Fruit fly (Drosophila melanogaster) whole organism, embryonic: ENCODE data around the gene CG3097.

ENCODE experiments used
- Atf-2 ChIP-seq: fragments of 200-800 bp; sonication (Bioruptor generic); optimal IDR thresholded peaks from 2 replicates; lab custom pipeline; 2016; ENCODE audit warnings: missing biosample characterization, missing genetic modification characterization
- Bgb ChIP-seq: fragments of 200-800 bp; sonication (Bioruptor generic); IDR thresholded peaks from 2 replicates; pipeline ENCODE4 v1.3.6; 2022; ENCODE audit warnings: missing biosample characterization, missing genetic modification characterization; ENCODE audit not compliant: partially characterized antibody
- Blimp-1 ChIP-seq: fragments of 200-800 bp; sonication (Bioruptor generic); optimal IDR thresholded peaks from 3 replicates; lab custom pipeline; 2018; ENCODE audit warnings: missing biosample characterization, missing genetic modification characterization, mild to moderate bottlenecking, moderate library complexity, missing genetic modification reagents
- CG10147 ChIP-seq: fragments of 200-800 bp; sonication (Bioruptor generic); optimal IDR thresholded peaks from 2 replicates; lab custom pipeline; 2019; ENCODE audit warnings: missing biosample characterization, mild to moderate bottlenecking, missing genetic modification characterization, moderate library complexity
- CG10366 ChIP-seq: fragments of 200-800 bp; sonication (Bioruptor generic); IDR thresholded peaks from 2 replicates; pipeline ENCODE4 v1.3.6; 2022; ENCODE audit warnings: missing biosample characterization, missing genetic modification characterization
- CG11093 ChIP-seq: fragments of 200-800 bp; sonication (Bioruptor generic); IDR thresholded peaks from 3 replicates; pipeline ENCODE4 v1.3.6; 2022; ENCODE audit warnings: missing biosample characterization, missing genetic modification characterization
- CG11696 ChIP-seq: fragments of 200-800 bp; sonication (Bioruptor generic); IDR thresholded peaks from 2 replicates; pipeline ENCODE4 v1.3.6; 2022; ENCODE audit warnings: missing biosample characterization, missing genetic modification characterization
- CG12104 ChIP-seq: fragments of 200-800 bp; sonication (Bioruptor generic); optimal IDR thresholded peaks from 3 replicates; lab custom pipeline; 2016; ENCODE audit warnings: missing biosample characterization, missing genetic modification characterization
- CG12236 ChIP-seq: fragments of 200-800 bp; sonication (Bioruptor generic); optimal IDR thresholded peaks from 2 replicates; lab custom pipeline; 2016; ENCODE audit warnings: missing biosample characterization, missing genetic modification characterization
- CG13424 ChIP-seq: fragments of 200-800 bp; sonication (Bioruptor generic); optimal IDR thresholded peaks from 2 replicates; lab custom pipeline; 2019; ENCODE audit warnings: missing biosample characterization, mild to moderate bottlenecking, missing genetic modification characterization, moderate library complexity
- CG14441 ChIP-seq: fragments of 200-800 bp; sonication (Bioruptor generic); IDR thresholded peaks from 2 replicates; pipeline ENCODE4 v1.3.6; 2022; ENCODE audit warnings: missing biosample characterization, missing genetic modification characterization
- CG1529 ChIP-seq: fragments of 200-800 bp; sonication (Bioruptor generic); optimal IDR thresholded peaks from 3 replicates; lab custom pipeline; 2018; ENCODE audit warnings: missing biosample characterization, missing genetic modification characterization
- CG30020 ChIP-seq: fragments of 200-800 bp; optimal IDR thresholded peaks from 2 replicates; lab custom pipeline; 2019; ENCODE audit warnings: missing biosample characterization, mild to moderate bottlenecking, missing genetic modification characterization, moderate library complexity
- CG3281 ChIP-seq: fragments of 200-800 bp; sonication (Bioruptor generic); optimal IDR thresholded peaks from 3 replicates; lab custom pipeline; 2017; ENCODE audit warnings: missing biosample characterization, mild to moderate bottlenecking, missing genetic modification characterization
- CG34224 ChIP-seq: fragments of 200-800 bp; sonication (Bioruptor generic); IDR thresholded peaks from 3 replicates; pipeline ENCODE4 v1.3.6; 2022; ENCODE audit warnings: missing biosample characterization, missing genetic modification characterization; ENCODE audit not compliant: partially characterized antibody
- CG3838 ChIP-seq: fragments of 200-800 bp; sonication (Bioruptor generic); optimal IDR thresholded peaks from 3 replicates; lab custom pipeline; 2016; ENCODE audit warnings: missing biosample characterization, missing genetic modification characterization
- CG3995 ChIP-seq: fragments of 200-800 bp; sonication (Bioruptor generic); optimal IDR thresholded peaks from 3 replicates; lab custom pipeline; 2016; ENCODE audit warnings: missing biosample characterization, missing genetic modification characterization
- CG4617 ChIP-seq: fragments of 200-800 bp; sonication (Bioruptor generic); optimal IDR thresholded peaks from 3 replicates; lab custom pipeline; 2016; ENCODE audit warnings: missing biosample characterization, missing genetic modification characterization, borderline replicate concordance
- CG6175 ChIP-seq: fragments of 200-800 bp; sonication (Bioruptor generic); IDR thresholded peaks from 3 replicates; pipeline ENCODE4 v1.3.6; 2022; ENCODE audit warnings: missing biosample characterization, missing genetic modification characterization
- CG6791 ChIP-seq: fragments of 200-800 bp; sonication (Bioruptor generic); IDR thresholded peaks from 3 replicates; pipeline ENCODE4 v1.3.6; 2022; ENCODE audit warnings: missing biosample characterization, missing genetic modification characterization; ENCODE audit not compliant: partially characterized antibody
- CG7271 ChIP-seq: fragments of 200-800 bp; sonication (Bioruptor generic); optimal IDR thresholded peaks from 2 replicates; lab custom pipeline; 2018; ENCODE audit warnings: missing biosample characterization, mild to moderate bottlenecking, missing genetic modification characterization, moderate library complexity
- CG7357 ChIP-seq: fragments of 200-800 bp; sonication (Bioruptor generic); IDR thresholded peaks from 3 replicates; pipeline ENCODE4 v1.3.6; 2022; ENCODE audit warnings: missing biosample characterization, missing genetic modification characterization
- CG8281 ChIP-seq: fragments of 200-800 bp; sonication (Bioruptor generic); optimal IDR thresholded peaks from 2 replicates; lab custom pipeline; 2018; ENCODE audit warnings: missing biosample characterization, mild to moderate bottlenecking, missing genetic modification characterization, moderate library complexity
- CG8924 ChIP-seq: fragments of 200-800 bp; optimal IDR thresholded peaks from 3 replicates; lab custom pipeline; 2019; ENCODE audit warnings: missing biosample characterization, mild to moderate bottlenecking, missing genetic modification characterization, moderate library complexity
- CG9797 ChIP-seq: fragments of 200-800 bp; sonication (Bioruptor generic); optimal IDR thresholded peaks from 3 replicates; lab custom pipeline; 2018; ENCODE audit warnings: missing biosample characterization, mild to moderate bottlenecking, missing genetic modification characterization
- Dad ChIP-seq: fragments of 200-800 bp; sonication (Bioruptor generic); optimal IDR thresholded peaks from 3 replicates; lab custom pipeline; 2016; ENCODE audit warnings: missing biosample characterization, missing genetic modification characterization
- Fer1 ChIP-seq: fragments of 200-800 bp; sonication (Bioruptor generic); optimal IDR thresholded peaks from 2 replicates; lab custom pipeline; 2017; ENCODE audit warnings: missing biosample characterization, mild to moderate bottlenecking, missing genetic modification characterization
- Gug ChIP-seq: fragments of 200-800 bp; sonication (Bioruptor generic); IDR thresholded peaks from 4 replicates; pipeline ENCODE4 v1.3.6; 2022; ENCODE audit warnings: missing biosample characterization, missing genetic modification characterization
- Max ChIP-seq: fragments of 200-800 bp; sonication (Bioruptor generic); optimal IDR thresholded peaks from 2 replicates; lab custom pipeline; 2016; ENCODE audit warnings: missing biosample characterization, mild to moderate bottlenecking, missing genetic modification characterization
- NFAT ChIP-seq: fragments of 200-800 bp; sonication (Bioruptor generic); IDR thresholded peaks from 2 replicates; pipeline ENCODE4 v1.3.6; 2022; ENCODE audit warnings: missing biosample characterization, missing genetic modification characterization
- Poxn ChIP-seq: fragments of 200-800 bp; sonication (Bioruptor generic); IDR thresholded peaks from 2 replicates; pipeline ENCODE4 v1.3.6; 2022; ENCODE audit warnings: missing biosample characterization, missing genetic modification characterization
- Rfx ChIP-seq: fragments of 200-800 bp; sonication (Bioruptor generic); IDR thresholded peaks from 2 replicates; pipeline ENCODE4 v1.3.6; 2022; ENCODE audit warnings: missing biosample characterization, missing genetic modification characterization
- Spps ChIP-seq: fragments of 200-800 bp; sonication (Bioruptor generic); optimal IDR thresholded peaks from 2 replicates; lab custom pipeline; 2018; ENCODE audit warnings: missing biosample characterization, mild to moderate bottlenecking, missing genetic modification characterization
- Trl ChIP-seq, 3 experiments: fragments of >200 bp in 2 of 3; fragments of 200-800 bp in 1 of 3; sonication (Bioruptor generic) in 1 of 3; optimal IDR thresholded peaks; 2 replicates in 1 of 3; 3 replicates in 2 of 3; lab custom pipeline; 2016 to 2017; ENCODE audit warnings: missing biosample characterization in 1 of 3, missing genetic modification characterization in 1 of 3
- bbx ChIP-seq: fragments of 200-800 bp; sonication (Bioruptor generic); IDR thresholded peaks from 2 replicates; pipeline ENCODE4 v1.3.6; 2022; ENCODE audit warnings: missing biosample characterization, missing genetic modification characterization; ENCODE audit not compliant: partially characterized antibody
- bigmax ChIP-seq: fragments of 200-800 bp; sonication (Bioruptor generic); optimal IDR thresholded peaks from 2 replicates; lab custom pipeline; 2018; ENCODE audit warnings: missing biosample characterization, mild to moderate bottlenecking, missing genetic modification characterization
- gcm2 ChIP-seq: fragments of 200-800 bp; sonication (Bioruptor generic); optimal IDR thresholded peaks from 2 replicates; lab custom pipeline; 2016; ENCODE audit warnings: missing biosample characterization, missing genetic modification characterization
- oc ChIP-seq: fragments of 200-800 bp; sonication (Bioruptor generic); optimal IDR thresholded peaks from 2 replicates; lab custom pipeline; 2018; ENCODE audit warnings: missing biosample characterization, mild to moderate bottlenecking, missing genetic modification characterization, moderate library complexity
- pb ChIP-seq: fragments of 200-800 bp; sonication (Bioruptor generic); optimal IDR thresholded peaks from 3 replicates; lab custom pipeline; 2016; ENCODE audit warnings: missing biosample characterization, missing genetic modification characterization
- pum ChIP-seq: fragments of 200-800 bp; sonication (Bioruptor generic); optimal IDR thresholded peaks from 2 replicates; lab custom pipeline; 2016; ENCODE audit warnings: missing biosample characterization, missing genetic modification characterization
- ro ChIP-seq: fragments of 200-800 bp; sonication (Bioruptor generic); IDR thresholded peaks from 2 replicates; pipeline ENCODE4 v1.3.6; 2022; ENCODE audit warnings: missing biosample characterization, missing genetic modification characterization
- sd ChIP-seq: fragments of 200-800 bp; sonication (Bioruptor generic); optimal IDR thresholded peaks from 3 replicates; lab custom pipeline; 2018; ENCODE audit warnings: missing biosample characterization, mild to moderate bottlenecking, missing genetic modification characterization, moderate library complexity
- sr ChIP-seq: fragments of 200-800 bp; sonication (Bioruptor generic); IDR thresholded peaks from 3 replicates; pipeline ENCODE4 v1.3.6; 2022; ENCODE audit warnings: missing biosample characterization, missing genetic modification characterization
- tap ChIP-seq: fragments of 200-800 bp; optimal IDR thresholded peaks from 3 replicates; lab custom pipeline; 2019; ENCODE audit warnings: missing biosample characterization, mild to moderate bottlenecking, missing genetic modification characterization, moderate library complexity
- tup ChIP-seq: fragments of 200-800 bp; sonication (Bioruptor generic); optimal IDR thresholded peaks from 2 replicates; lab custom pipeline; 2016; ENCODE audit warnings: missing biosample characterization, mild to moderate bottlenecking, missing genetic modification characterization, moderate library complexity
- tx ChIP-seq: fragments of 200-800 bp; sonication (Bioruptor generic); optimal IDR thresholded peaks from 2 replicates; lab custom pipeline; 2016; ENCODE audit warnings: missing biosample characterization, missing genetic modification characterization
- vfl ChIP-seq: fragments of 200-800 bp; sonication (Bioruptor generic); optimal IDR thresholded peaks from 2 replicates; lab custom pipeline; 2016; ENCODE audit warnings: missing biosample characterization, missing genetic modification characterization

The CG3097 gene

dm6 chrX:5746864-5747861 lies 23.4 kb downstream of the CG3097 start, which contains the start of the genes IntS6 and Rtel1 (continued):
- TF ChIP-seq CG9797 (GFP tag; lab: Kevin White, UChicago) (peak; percentile 84), CG8924 (tag; lab: Kevin White, UChicago) (peak; percentile 91), Dad (peak; percentile 78), vfl (peak; percentile 80), CG7271 (tag; lab: Kevin White, UChicago) (peak; percentile 52), sd (peak; percentile 61), CG3838 (GFP tag; lab: Kevin White, UChicago) (peak; percentile 79), Spps (tag; lab: Kevin White, UChicago) (peak; percentile 64), CG8281 (tag; lab: Kevin White, UChicago) (peak; percentile 73), ro (GFP tag; lab: Robert Waterston, UW) (0 out of 2 replicates have a peak, but pooled peaks have one; percentile 38), tup (peak; percentile 72), sr (GFP tag; lab: Robert Waterston, UW) (peak; percentile 63; the same call in 1 of the 3 replicates), oc (tag; lab: Kevin White, UChicago) (peak; percentile 83), tx (GFP tag; lab: Kevin White, UChicago) (peak; percentile 91), CG1529 (GFP tag; lab: Kevin White, UChicago) (peak; percentile 80), CG10366 (GFP tag; lab: Robert Waterston, UW) (peak; percentile 85), Bgb (GFP tag; lab: Robert Waterston, UW) (peak; percentile 44; the same call in 1 of the 2 replicates), Trl (optimal IDR thresholded peaks at IDR 0.05; lab: Kevin White, UChicago) (peak; percentile 49 to 79), Trl (GFP tag; optimal IDR thresholded peaks at IDR 0.05; lab: Kevin White, UChicago) (peak; percentile 92), CG12236 (GFP tag; lab: Kevin White, UChicago) (peak; percentile 82), Rfx (peak; percentile 94), NFAT (peak; percentile 85), CG10147 (GFP tag; lab: Kevin White, UChicago) (peak; percentile 87), bbx (GFP tag; lab: Robert Waterston, UW) (peak; percentile 42; the same call in 1 of the 2 replicates), pum (GFP tag; lab: Kevin White, UChicago) (peak; percentile 93), CG30020 (tag; lab: Kevin White, UChicago) (peak; percentile 70), Poxn (peak; percentile 82), tap (tag; lab: Kevin White, UChicago) (peak; percentile 86), CG6175 (GFP tag; lab: Robert Waterston, UW) (peak; percentile 65; the same call in 2 of the 3 replicates), bigmax (GFP tag; lab: Kevin White, UChicago) (no peak), pb (GFP tag; lab: Kevin White, UChicago) (peak; percentile 81), CG12104 (GFP tag; lab: Kevin White, UChicago) (peak; percentile 77), CG11093 (GFP tag; lab: Robert Waterston, UW) (peak; percentile 89), CG14441 (GFP tag; lab: Robert Waterston, UW) (peak; percentile 89), Atf-2 (GFP tag; lab: Kevin White, UChicago) (peak; percentile 85), CG6791 (GFP tag; lab: Robert Waterston, UW) (peak; percentile 31; the same call in 1 of the 3 replicates), Fer1 (GFP tag; lab: Kevin White, UChicago) (peak; percentile 87), CG7357 (peak; percentile 80), CG3281 (GFP tag; lab: Kevin White, UChicago) (peak; percentile 91), CG34224 (no peak), CG13424 (tag; lab: Kevin White, UChicago) (peak; percentile 91), Gug (peak; percentile 90), CG11696 (GFP tag; lab: Robert Waterston, UW) (peak; percentile 37; the same call in 1 of the 2 replicates), gcm2 (GFP tag; lab: Kevin White, UChicago) (no peak), CG3995 (GFP tag; lab: Kevin White, UChicago) (peak; percentile 94), Max (GFP tag; lab: Kevin White, UChicago) (peak; percentile 87), CG4617 (peak; percentile 74), Blimp-1 (peak; percentile 77)
